Worm (Caenorhabditis elegans) whole organism, midembryonic: ENCODE data around the gene T28C12.2.

Experiments used
- T22C8.4 ChIP-seq: fragments of 200-800 bp; sonication (Bioruptor generic); IDR thresholded peaks from 2 replicates; pipeline ENCODE4 v1.3.6; 2022; ENCODE audit warnings: missing genetic modification characterization, missing compliant biosample characterization
- cog-1 ChIP-seq: sonication (generic microtip); optimal IDR thresholded peaks from 2 replicates; lab custom pipeline; 2016; ENCODE audit warnings: missing genetic modification characterization, missing compliant biosample characterization
- flt-1 ChIP-seq: fragments of 200-800 bp; sonication (Bioruptor generic); IDR thresholded peaks from 2 replicates; pipeline ENCODE4 v1.3.6; 2022; ENCODE audit warnings: missing genetic modification characterization, missing compliant biosample characterization
- klf-2 ChIP-seq: fragments of 200-800 bp; sonication (Bioruptor generic); conservative IDR thresholded peaks from 2 replicates; pipeline ENCODE4 v1.3.6; 2022; ENCODE audit warnings: missing genetic modification reagents, missing genetic modification characterization, missing compliant biosample characterization
- med-1 ChIP-seq: sonication (generic microtip); optimal IDR thresholded peaks from 2 replicates; lab custom pipeline; 2017; ENCODE audit warnings: missing genetic modification characterization, mild to moderate bottlenecking, missing compliant biosample characterization, antibody characterized with exemption, missing genetic modification reagents; ENCODE audit not compliant: insufficient read depth
- ref-1 ChIP-seq: fragments of 200-800 bp; sonication (Bioruptor generic); conservative IDR thresholded peaks from 2 replicates; pipeline ENCODE4 v1.3.6; 2022; ENCODE audit warnings: missing genetic modification reagents, missing genetic modification characterization, missing compliant biosample characterization
- tab-1 ChIP-seq: fragments of 200-800 bp; sonication (Bioruptor generic); IDR thresholded peaks from 2 replicates; pipeline ENCODE4 v1.3.6; 2022; ENCODE audit warnings: missing genetic modification characterization, missing compliant biosample characterization
- ztf-23 ChIP-seq: fragments of 200-800 bp; sonication (Bioruptor generic); IDR thresholded peaks from 2 replicates; pipeline ENCODE4 v1.3.6; 2022; ENCODE audit warnings: missing genetic modification reagents, missing genetic modification characterization, missing compliant biosample characterization
- ztf-29 ChIP-seq: fragments of 200-800 bp; sonication (Bioruptor generic); IDR thresholded peaks from 2 replicates; pipeline ENCODE4 v1.3.6; 2022; ENCODE audit warnings: missing genetic modification reagents, missing genetic modification characterization, missing compliant biosample characterization

T28C12.2 gene

ce11 chrV:6331607-6332006 lies 2.6 kb downstream of the T28C12.2 start, which contains the start of gene T28C12.1:
TSS of gene T28C12.1 (plus strand) at chrV:6331907.
- TF ChIP-seq tab-1 (GFP tag; lab: Robert Waterston, UW): no peak

- TF ChIP-seq klf-2 (GFP tag; lab: Robert Waterston, UW): no peak
- no peak for TF ChIP-seq tab-1 (GFP tag; lab: Robert Waterston, UW)
- TF ChIP-seq ztf-29 (GFP tag; lab: Robert Waterston, UW): no peak
- no peak for TF ChIP-seq ref-1 (GFP tag; lab: Robert Waterston, UW)
- no peak for TF ChIP-seq cog-1
- TF ChIP-seq flt-1 (GFP tag; lab: Robert Waterston, UW): no peak
- TF ChIP-seq ztf-23: no peak
- no peak for TF ChIP-seq med-1
- no peak for TF ChIP-seq T22C8.4 (GFP tag; lab: Robert Waterston, UW)
Measured at ce11 chrV:6335226-6335625, 6.2 kb downstream of the T28C12.2 start.

ce11 chrV:6336108-6336507 lies 7.1 kb downstream of the T28C12.2 start, which contains the start of gene T28C12.6:
TSS of gene T28C12.6 (minus strand) at chrV:6336119.
- no peak for TF ChIP-seq med-1
- TF ChIP-seq flt-1 (GFP tag; lab: Robert Waterston, UW): no peak
- TF ChIP-seq T22C8.4 (GFP tag; lab: Robert Waterston, UW): no peak
- TF ChIP-seq ref-1 (GFP tag; lab: Robert Waterston, UW): no peak
- no peak for TF ChIP-seq tab-1 (GFP tag; lab: Robert Waterston, UW)
- TF ChIP-seq ztf-23: no peak
- no peak for TF ChIP-seq cog-1
- no peak for TF ChIP-seq ztf-29 (GFP tag; lab: Robert Waterston, UW)
- no peak for TF ChIP-seq klf-2 (GFP tag; lab: Robert Waterston, UW)

ce11 chrV:6341078-6341638 lies 12.2 kb downstream of the T28C12.2 start:
- TF ChIP-seq med-1 (no peak), flt-1 (GFP tag; lab: Robert Waterston, UW) (no peak), ref-1 (GFP tag; lab: Robert Waterston, UW) (no peak), klf-2 (GFP tag; lab: Robert Waterston, UW) (no peak), ztf-23 (no peak), ztf-29 (GFP tag; lab: Robert Waterston, UW) (no peak)

- TF ChIP-seq klf-2 (GFP tag; lab: Robert Waterston, UW) (no peak), ztf-23 (0 out of 2 replicates have a peak, but pooled peaks have one; percentile 44)
Measured at ce11 chrV:6342502-6342901, 13.5 kb downstream of the T28C12.2 start.

ce11 chrV:6344531-6345171 lies 15.7 kb downstream of the T28C12.2 start:
- TF ChIP-seq T22C8.4 (GFP tag; lab: Robert Waterston, UW) (no peak), med-1 (no peak), ztf-29 (GFP tag; lab: Robert Waterston, UW) (no peak), tab-1 (GFP tag; lab: Robert Waterston, UW) (no peak), flt-1 (GFP tag; lab: Robert Waterston, UW) (no peak), cog-1 (no peak), ztf-23 (no peak), ref-1 (GFP tag; lab: Robert Waterston, UW) (no peak), klf-2 (GFP tag; lab: Robert Waterston, UW) (no peak)

- TF ChIP-seq T22C8.4 (GFP tag; lab: Robert Waterston, UW) (no peak), flt-1 (GFP tag; lab: Robert Waterston, UW) (no peak), ztf-23 (no peak), klf-2 (GFP tag; lab: Robert Waterston, UW) (no peak), ztf-29 (GFP tag; lab: Robert Waterston, UW) (no peak), ref-1 (GFP tag; lab: Robert Waterston, UW) (no peak), med-1 (no peak), tab-1 (GFP tag; lab: Robert Waterston, UW) (no peak), cog-1 (no peak)
Measured at ce11 chrV:6346043-6346618, 17.1 kb downstream of the T28C12.2 start.

ce11 chrV:6346906-6347305 lies 17.9 kb downstream of the T28C12.2 start:
- TF ChIP-seq med-1: no peak
- TF ChIP-seq tab-1 (GFP tag; lab: Robert Waterston, UW): no peak
- no peak for TF ChIP-seq ref-1 (GFP tag; lab: Robert Waterston, UW)
- TF ChIP-seq ztf-29 (GFP tag; lab: Robert Waterston, UW): no peak
- TF ChIP-seq cog-1: no peak
- TF ChIP-seq flt-1 (GFP tag; lab: Robert Waterston, UW): no peak
- no peak for TF ChIP-seq T22C8.4 (GFP tag; lab: Robert Waterston, UW)
- no peak for TF ChIP-seq klf-2 (GFP tag; lab: Robert Waterston, UW)
- no peak for TF ChIP-seq ztf-23

- no peak for TF ChIP-seq tab-1 (GFP tag; lab: Robert Waterston, UW)
- no peak for TF ChIP-seq klf-2 (GFP tag; lab: Robert Waterston, UW)
- no peak for TF ChIP-seq T22C8.4 (GFP tag; lab: Robert Waterston, UW)
- no peak for TF ChIP-seq ztf-23
Measured at ce11 chrV:6348133-6348532, 19.1 kb downstream of the T28C12.2 start.

- TF ChIP-seq cog-1: no peak
Measured at ce11 chrV:6349597-6349996, 20.6 kb downstream of the T28C12.2 start.
